Worm (Caenorhabditis elegans) whole organism, young adult: ENCODE measurements around the gene pnc-1.

Experiments
- B0261.1 ChIP-seq: sonication (generic microtip); optimal IDR thresholded peaks from 2 replicates; lab custom pipeline; 2016; ENCODE audit warnings: mild to moderate bottlenecking, missing genetic modification characterization, moderate library complexity, missing compliant biosample characterization
- D2030.7 ChIP-seq: fragments of 200-800 bp; sonication (Bioruptor generic); IDR thresholded peaks from 2 replicates; pipeline ENCODE4 v1.3.6; 2022; ENCODE audit warnings: missing genetic modification reagents, missing genetic modification characterization, missing compliant biosample characterization
- F10E7.11 ChIP-seq: sonication (generic microtip); optimal IDR thresholded peaks from 2 replicates; lab custom pipeline; 2017; ENCODE audit warnings: mild to moderate bottlenecking, missing genetic modification characterization, moderate library complexity, missing compliant biosample characterization
- F22D6.2 ChIP-seq: sonication (generic microtip); optimal IDR thresholded peaks from 2 replicates; lab custom pipeline; 2016; ENCODE audit warnings: mild to moderate bottlenecking, missing genetic modification characterization, missing compliant biosample characterization
- F39B2.1 ChIP-seq: fragments of 200-800 bp; sonication (Bioruptor generic); IDR thresholded peaks from 2 replicates; pipeline ENCODE4 v1.3.6; 2022; ENCODE audit warnings: missing genetic modification reagents, missing genetic modification characterization, missing compliant biosample characterization
- F52B5.7 ChIP-seq: sonication (generic microtip); optimal IDR thresholded peaks from 2 replicates; lab custom pipeline; 2016; ENCODE audit warnings: mild to moderate bottlenecking, missing genetic modification characterization, missing compliant biosample characterization
- F55B11.4 ChIP-seq: sonication (generic microtip); optimal IDR thresholded peaks from 2 replicates; lab custom pipeline; 2016; ENCODE audit warnings: missing compliant biosample characterization, missing genetic modification characterization, borderline replicate concordance; ENCODE audit not compliant: insufficient read depth
- F57A8.1 ChIP-seq: fragments of 200-800 bp; sonication (Bioruptor generic); optimal IDR thresholded peaks from 2 replicates; lab custom pipeline; 2018; ENCODE audit warnings: mild to moderate bottlenecking, missing genetic modification characterization, moderate library complexity, missing compliant biosample characterization
- K12H6.12 ChIP-seq: fragments of 200-800 bp; sonication (Bioruptor generic); optimal IDR thresholded peaks from 2 replicates; lab custom pipeline; 2018; ENCODE audit warnings: mild to moderate bottlenecking, missing genetic modification characterization, missing compliant biosample characterization
- T07F8.4 ChIP-seq: sonication (generic microtip); optimal IDR thresholded peaks from 2 replicates; lab custom pipeline; 2016; ENCODE audit warnings: mild to moderate bottlenecking, missing genetic modification characterization, moderate library complexity, missing compliant biosample characterization
- Y56A3A.18 ChIP-seq: fragments of 200-800 bp; sonication (Bioruptor generic); IDR thresholded peaks from 2 replicates; pipeline ENCODE4 v1.3.6; 2022; ENCODE audit warnings: missing genetic modification reagents, missing genetic modification characterization, missing compliant biosample characterization
- ZK185.1 ChIP-seq: sonication (generic microtip); optimal IDR thresholded peaks from 2 replicates; lab custom pipeline; 2016; ENCODE audit warnings: mild to moderate bottlenecking, missing genetic modification characterization, missing compliant biosample characterization; ENCODE audit not compliant: poor library complexity, severe bottlenecking
- atf-7 ChIP-seq: sonication (generic microtip); optimal IDR thresholded peaks from 2 replicates; lab custom pipeline; 2017; ENCODE audit warnings: mild to moderate bottlenecking, missing genetic modification characterization, missing compliant biosample characterization
- ceh-40 ChIP-seq: fragments of 200-800 bp; sonication (Bioruptor generic); IDR thresholded peaks from 2 replicates; pipeline ENCODE4 v1.3.6; 2022; ENCODE audit warnings: missing genetic modification characterization, missing compliant biosample characterization
- ceh-91 ChIP-seq: fragments of 200-800 bp; sonication (Bioruptor generic); IDR thresholded peaks from 2 replicates; pipeline ENCODE4 v1.3.6; 2022; ENCODE audit warnings: missing genetic modification reagents, missing genetic modification characterization, missing compliant biosample characterization
- chd-7 ChIP-seq: sonication (generic microtip); optimal IDR thresholded peaks from 2 replicates; lab custom pipeline; 2016; ENCODE audit warnings: mild to moderate bottlenecking, missing genetic modification characterization, moderate library complexity, missing compliant biosample characterization
- die-1 ChIP-seq: sonication (generic microtip); optimal IDR thresholded peaks from 2 replicates; lab custom pipeline; 2016; ENCODE audit warnings: missing genotype, mild to moderate bottlenecking, missing genetic modification characterization, missing compliant biosample characterization
- dpl-1 ChIP-seq: fragments of 150-350 bp; optimal IDR thresholded peaks from 2 replicates; lab custom pipeline; 2014; ENCODE audit warnings: missing biosample characterization, missing genetic modification reagents, missing genetic modification characterization
- efl-1 ChIP-seq: fragments of 150-350 bp; optimal IDR thresholded peaks from 2 replicates; lab custom pipeline; 2014; ENCODE audit warnings: missing biosample characterization, missing genetic modification reagents, missing genetic modification characterization
- egl-18 ChIP-seq: fragments of 200-800 bp; sonication (Bioruptor generic); IDR thresholded peaks from 2 replicates; pipeline ENCODE4 v1.3.6; 2022; ENCODE audit warnings: missing genetic modification reagents, missing genetic modification characterization, missing compliant biosample characterization
- egrh-3 ChIP-seq: fragments of 200-800 bp; sonication (Bioruptor generic); IDR thresholded peaks from 2 replicates; pipeline ENCODE4 v1.3.6; 2022; ENCODE audit warnings: missing genetic modification reagents, missing genetic modification characterization, missing compliant biosample characterization
- ets-4 ChIP-seq: fragments of 200-800 bp; sonication (Bioruptor generic); optimal IDR thresholded peaks from 2 replicates; lab custom pipeline; 2018; ENCODE audit warnings: mild to moderate bottlenecking, missing genetic modification characterization, missing compliant biosample characterization
- hlh-26 ChIP-seq: fragments of 200-800 bp; sonication (Bioruptor generic); conservative IDR thresholded peaks from 2 replicates; pipeline ENCODE4 v1.3.6; 2022; ENCODE audit warnings: missing genetic modification reagents, missing genetic modification characterization, missing compliant biosample characterization
- hmg-1.2 ChIP-seq: fragments of 200-800 bp; sonication (Bioruptor generic); IDR thresholded peaks from 2 replicates; pipeline ENCODE4 v1.3.6; 2022; ENCODE audit warnings: missing genetic modification reagents, missing genetic modification characterization, missing compliant biosample characterization
- hrde-1 ChIP-seq: sonication (generic microtip); optimal IDR thresholded peaks from 2 replicates; lab custom pipeline; 2016; ENCODE audit warnings: missing genetic modification characterization, mild to moderate bottlenecking, missing compliant biosample characterization, moderate library complexity, missing genotype, missing genetic modification reagents, borderline replicate concordance
- hsf-1 ChIP-seq: fragments of 200-800 bp; sonication (Bioruptor generic); IDR thresholded peaks from 2 replicates; pipeline ENCODE4 v1.3.6; 2022; ENCODE audit warnings: missing genetic modification reagents, missing genetic modification characterization, missing compliant biosample characterization
- lin-35 ChIP-seq, 3 experiments: fragments of 150-350 bp in 2 of 3; sonication (generic microtip) in 1 of 3; optimal IDR thresholded peaks; 2 replicates each; lab custom pipeline; 2014 to 2018; ENCODE audit warnings: missing biosample characterization in 3 of 3, missing genetic modification characterization in 3 of 3, missing genetic modification reagents in 3 of 3
- lin-40 ChIP-seq: sonication (generic microtip); optimal IDR thresholded peaks from 2 replicates; lab custom pipeline; 2016; ENCODE audit warnings: missing genetic modification characterization, mild to moderate bottlenecking, missing compliant biosample characterization, missing genotype, missing genetic modification reagents
- lir-1 ChIP-seq: fragments of 200-800 bp; sonication (Bioruptor generic); conservative IDR thresholded peaks from 2 replicates; pipeline ENCODE4 v1.3.6; 2022; ENCODE audit warnings: missing genetic modification reagents, missing genetic modification characterization, missing compliant biosample characterization
- lsy-27 ChIP-seq: sonication (generic microtip); optimal IDR thresholded peaks from 2 replicates; lab custom pipeline; 2017; ENCODE audit warnings: missing genetic modification characterization, mild to moderate bottlenecking, missing compliant biosample characterization, antibody characterized with exemption, missing genotype, borderline replicate concordance; ENCODE audit not compliant: insufficient read depth
- madf-6 ChIP-seq: fragments of 200-800 bp; sonication (Bioruptor generic); IDR thresholded peaks from 2 replicates; pipeline ENCODE4 v1.3.6; 2022; ENCODE audit warnings: missing genetic modification reagents, missing genetic modification characterization, missing compliant biosample characterization
- madf-8 ChIP-seq: fragments of 200-800 bp; sonication (Bioruptor generic); conservative IDR thresholded peaks from 2 replicates; pipeline ENCODE4 v1.3.6; 2022; ENCODE audit warnings: missing genetic modification reagents, missing genetic modification characterization, missing compliant biosample characterization
- mes-4 ChIP-seq: sonication (generic microtip); optimal IDR thresholded peaks from 2 replicates; lab custom pipeline; 2016; ENCODE audit warnings: missing genotype, missing genetic modification characterization, missing compliant biosample characterization
- nfya-1 ChIP-seq: sonication (generic microtip); optimal IDR thresholded peaks from 2 replicates; lab custom pipeline; 2017; ENCODE audit warnings: antibody characterized with exemption, missing compliant biosample characterization, missing genetic modification characterization, borderline replicate concordance; ENCODE audit not compliant: insufficient read depth
- nhr-27 ChIP-seq: fragments of 200-800 bp; sonication (Bioruptor generic); optimal IDR thresholded peaks from 2 replicates; lab custom pipeline; 2018; ENCODE audit warnings: mild to moderate bottlenecking, missing genetic modification characterization, moderate library complexity, missing compliant biosample characterization
- nhr-80 ChIP-seq: sonication (generic microtip); optimal IDR thresholded peaks from 2 replicates; lab custom pipeline; 2016; ENCODE audit warnings: missing genetic modification characterization, missing compliant biosample characterization
- sdz-38 ChIP-seq: sonication (generic microtip); optimal IDR thresholded peaks from 2 replicates; lab custom pipeline; 2016; ENCODE audit warnings: missing genotype, missing genetic modification characterization, missing compliant biosample characterization
- sea-2 ChIP-seq: fragments of 200-800 bp; sonication (Bioruptor generic); IDR thresholded peaks from 2 replicates; pipeline ENCODE4 v1.3.6; 2022; ENCODE audit warnings: missing genetic modification characterization, missing compliant biosample characterization
- snpc-1.1 ChIP-seq: sonication (generic microtip); optimal IDR thresholded peaks from 2 replicates; lab custom pipeline; 2017; ENCODE audit warnings: missing genetic modification characterization, mild to moderate bottlenecking, missing compliant biosample characterization, antibody characterized with exemption, moderate library complexity, missing genotype, missing genetic modification reagents; ENCODE audit not compliant: insufficient read depth
- snpc-1.3 ChIP-seq: sonication (generic microtip); optimal IDR thresholded peaks from 2 replicates; lab custom pipeline; 2017; ENCODE audit warnings: missing genetic modification characterization, mild to moderate bottlenecking, missing compliant biosample characterization, antibody characterized with exemption, moderate library complexity, missing genotype, missing genetic modification reagents; ENCODE audit not compliant: insufficient read depth
- snpc-3.4 ChIP-seq: sonication (generic microtip); optimal IDR thresholded peaks from 2 replicates; lab custom pipeline; 2017; ENCODE audit warnings: missing genetic modification characterization, mild to moderate bottlenecking, missing compliant biosample characterization, antibody characterized with exemption, moderate library complexity, missing genotype, missing genetic modification reagents
- snpc-4 ChIP-seq, 5 experiments: fragments of 150-350 bp in 1 of 5; sonication (generic microtip) in 4 of 5; optimal IDR thresholded peaks; 2 replicates each; lab custom pipeline; 2014 to 2018; ENCODE audit warnings: missing genetic modification characterization in 5 of 5, missing biosample characterization in 3 of 5, antibody characterized with exemption in 2 of 5, mild to moderate bottlenecking in 2 of 5, missing compliant biosample characterization in 2 of 5, missing genotype in 2 of 5, moderate library complexity in 2 of 5, missing genetic modification reagents in 1 of 5
- somi-1 ChIP-seq: fragments of 200-800 bp; sonication (Bioruptor generic); optimal IDR thresholded peaks from 2 replicates; lab custom pipeline; 2018; ENCODE audit warnings: mild to moderate bottlenecking, missing genetic modification characterization, missing compliant biosample characterization
- tbp1 ChIP-seq: fragments of 200-800 bp; sonication (Bioruptor generic); optimal IDR thresholded peaks from 2 replicates; lab custom pipeline; 2018; ENCODE audit warnings: mild to moderate bottlenecking, missing genetic modification characterization, missing compliant biosample characterization
- xnd-1 ChIP-seq: sonication (generic microtip); optimal IDR thresholded peaks from 2 replicates; lab custom pipeline; 2016; ENCODE audit warnings: missing genotype, missing genetic modification reagents, missing genetic modification characterization, missing compliant biosample characterization
- zim-3 ChIP-seq: sonication (generic microtip); optimal IDR thresholded peaks from 2 replicates; lab custom pipeline; 2017; ENCODE audit warnings: mild to moderate bottlenecking, missing genetic modification characterization, moderate library complexity, missing compliant biosample characterization
- ztf-6 ChIP-seq: fragments of 200-800 bp; sonication (Bioruptor generic); IDR thresholded peaks from 2 replicates; pipeline ENCODE4 v1.3.6; 2022; ENCODE audit warnings: missing genetic modification reagents, missing genetic modification characterization, missing compliant biosample characterization

The pnc-1 gene

DNA sequence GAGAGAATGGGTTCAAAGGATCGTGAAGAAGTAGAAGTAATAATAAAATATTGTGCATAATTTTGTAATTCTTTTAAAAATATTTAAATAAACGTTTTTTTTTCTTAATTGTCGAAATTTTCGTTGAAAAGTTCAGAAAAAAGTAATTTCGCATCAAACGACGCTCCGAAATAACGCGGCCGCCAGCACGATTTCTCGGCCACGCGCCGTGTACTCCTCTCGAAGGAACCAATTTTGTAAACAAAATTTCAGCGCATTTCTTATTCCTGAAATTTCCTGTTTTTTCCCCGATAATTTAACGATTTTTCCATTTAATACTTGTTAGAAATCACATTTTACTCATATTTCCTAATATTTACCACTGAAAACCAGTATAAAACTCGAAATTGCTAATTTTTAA is 7.8 kb downstream of the pnc-1 start, which contains the start of gene Y38C1AA.12 (continued):
- peak; percentile 15 for TF ChIP-seq dpl-1
- peak in 1 of 3 experiments; percentile 36 for TF ChIP-seq lin-35 (GFP tag; optimal IDR thresholded peaks at IDR 0.05; lab: Kevin White, UChicago)
- TF ChIP-seq Y56A3A.18 (GFP tag; lab: Robert Waterston, UW), result no peak
- peak; percentile 19 for TF ChIP-seq somi-1
- peak; percentile 79 for TF ChIP-seq K12H6.12 (tag; lab: Kevin White, UChicago)
- no peak for TF ChIP-seq ceh-40 (GFP tag; lab: Robert Waterston, UW)
- no peak for TF ChIP-seq lsy-27 (tag; lab: Kevin White, UChicago)
- no peak for TF ChIP-seq hlh-26 (GFP tag; lab: Robert Waterston, UW)
- 0 out of 2 replicates have a peak, but pooled peaks have one; percentile 50 for TF ChIP-seq egl-18 (GFP tag; lab: Robert Waterston, UW)
- TF ChIP-seq F10E7.11, result peak; percentile 46
- peak; percentile 87 for TF ChIP-seq D2030.7 (GFP tag; lab: Robert Waterston, UW)
- no peak for TF ChIP-seq F55B11.4
- TF ChIP-seq F22D6.2 (tag; lab: Kevin White, UChicago), result peak; percentile 55
- TF ChIP-seq B0261.1 (tag; lab: Kevin White, UChicago), result peak; percentile 3
- peak; percentile 79 for TF ChIP-seq lin-40
- peak; percentile 40 for TF ChIP-seq tbp1
- TF ChIP-seq nhr-27 (tag; lab: Kevin White, UChicago), result no peak
- TF ChIP-seq F52B5.7 (tag; lab: Kevin White, UChicago), result no peak
- peak; percentile 51 for TF ChIP-seq ceh-91 (GFP tag; lab: Robert Waterston, UW)
- no peak for TF ChIP-seq F39B2.1 (GFP tag; lab: Robert Waterston, UW)
- TF ChIP-seq madf-6 (GFP tag; lab: Robert Waterston, UW), result peak; percentile 65; the same call in 1 of the 2 replicates
- TF ChIP-seq zim-3 (tag; lab: Kevin White, UChicago), result peak; percentile 98
- no peak for TF ChIP-seq ztf-6
- TF ChIP-seq efl-1 (GFP tag; lab: Kevin White, UChicago), result no peak
- TF ChIP-seq hsf-1, result no peak
- TF ChIP-seq nhr-80 (tag; lab: Kevin White, UChicago), result peak; percentile 11
- no peak for TF ChIP-seq F57A8.1 (GFP tag; lab: Kevin White, UChicago)
- no peak for TF ChIP-seq xnd-1
- TF ChIP-seq snpc-1.1 (tag; lab: Kevin White, UChicago), result peak; percentile 22
- TF ChIP-seq chd-7 (tag; lab: Kevin White, UChicago), result no peak
- TF ChIP-seq T07F8.4, result no peak
- peak; percentile 8 for TF ChIP-seq snpc-3.4 (tag; lab: Kevin White, UChicago)
- no peak; the same call in 1 of the 2 replicates for TF ChIP-seq egrh-3
- no peak for TF ChIP-seq atf-7
- no peak for TF ChIP-seq snpc-1.3 (tag; lab: Kevin White, UChicago)
- no peak for TF ChIP-seq madf-8
- TF ChIP-seq hrde-1 (tag; lab: Kevin White, UChicago), result peak; percentile 44
- no peak for TF ChIP-seq die-1
- 0 out of 2 replicates have a peak, but pooled peaks have one; percentile 40 for TF ChIP-seq lir-1 (GFP tag; lab: Robert Waterston, UW)
- no peak for TF ChIP-seq hmg-1.2 (GFP tag; lab: Robert Waterston, UW)
- no peak for TF ChIP-seq mes-4 (tag; lab: Kevin White, UChicago)
- TF ChIP-seq sea-2 (GFP tag; lab: Robert Waterston, UW), result no peak
- peak; percentile 93 for TF ChIP-seq ZK185.1 (tag; lab: Kevin White, UChicago)
- no peak for TF ChIP-seq ets-4 (GFP tag; lab: Kevin White, UChicago)
- no peak for TF ChIP-seq snpc-4 (GFP tag; optimal IDR thresholded peaks at IDR 0.05; lab: Kevin White, UChicago)
- peak in 2 of 4 experiments; percentile 5 to 42 for TF ChIP-seq snpc-4 (tag; optimal IDR thresholded peaks at IDR 0.05; lab: Kevin White, UChicago)
- no peak for TF ChIP-seq nfya-1 (tag; lab: Kevin White, UChicago)
- TF ChIP-seq sdz-38 (tag; lab: Kevin White, UChicago), result no peak
